Fruit fly (Drosophila melanogaster) whole organism, wandering third instar larva: Measurements from ENCODE around the gene Teh2.
A peak's percentile ranks its signal among the peaks of the same experiment; 100 is the strongest.

ENCODE experiments used
- Abd-B ChIP-seq: fragments of >200 bp; optimal IDR thresholded peaks from 2 replicates; lab custom pipeline; 2017; ENCODE audit warnings: missing biosample characterization, missing genetic modification characterization
- CG32264 ChIP-seq: fragments of 200-800 bp; sonication (Bioruptor generic); optimal IDR thresholded peaks from 2 replicates; lab custom pipeline; 2016; ENCODE audit warnings: missing biosample characterization, missing genetic modification characterization
- CG9705 ChIP-seq: fragments of 200-800 bp; sonication (Bioruptor generic); optimal IDR thresholded peaks from 2 replicates; lab custom pipeline; 2018; ENCODE audit warnings: missing biosample characterization, mild to moderate bottlenecking, missing genetic modification characterization
- CrebA ChIP-seq: fragments of 200-800 bp; sonication (Bioruptor generic); optimal IDR thresholded peaks from 2 replicates; lab custom pipeline; 2016; ENCODE audit warnings: missing biosample characterization, mild to moderate bottlenecking, missing genetic modification characterization, borderline replicate concordance
- Dfd ChIP-seq: fragments of >200 bp; optimal IDR thresholded peaks from 2 replicates; lab custom pipeline; 2017; ENCODE audit warnings: missing biosample characterization, missing genetic modification characterization
- Dif ChIP-seq: fragments of 200-275, 200-300 bp; sonication (Bioruptor generic); optimal IDR thresholded peaks from 2 replicates; lab custom pipeline; 2018; ENCODE audit warnings: missing biosample characterization, missing genetic modification characterization; ENCODE audit not compliant: partially characterized antibody
- GATAd ChIP-seq: sonication (Bioruptor generic); optimal IDR thresholded peaks from 2 replicates; lab custom pipeline; 2016; ENCODE audit warnings: missing biosample characterization, missing genetic modification characterization
- HLH106 ChIP-seq: fragments of 200-800 bp; optimal IDR thresholded peaks from 3 replicates; lab custom pipeline; 2019; ENCODE audit warnings: missing biosample characterization, mild to moderate bottlenecking, missing genetic modification characterization, moderate library complexity
- Hnf4 ChIP-seq: fragments of 200-800 bp; sonication (Bioruptor generic); optimal IDR thresholded peaks from 2 replicates; lab custom pipeline; 2016; ENCODE audit warnings: missing biosample characterization, mild to moderate bottlenecking, missing genetic modification characterization
- Hr78 ChIP-seq: fragments of >200 bp; optimal IDR thresholded peaks from 2 replicates; lab custom pipeline; 2017; ENCODE audit warnings: missing biosample characterization, missing genetic modification characterization
- Hr83 ChIP-seq: fragments of 200-300 bp; sonication (Bioruptor generic); optimal IDR thresholded peaks from 2 replicates; lab custom pipeline; 2016; ENCODE audit warnings: missing biosample characterization, mild to moderate bottlenecking, missing genetic modification characterization, moderate library complexity; ENCODE audit not compliant: poor library complexity, severe bottlenecking
- Jra ChIP-seq: sonication (Bioruptor generic); optimal IDR thresholded peaks from 2 replicates; lab custom pipeline; 2016; ENCODE audit warnings: missing biosample characterization, missing genetic modification characterization
- Mio ChIP-seq: sonication (Bioruptor generic); optimal IDR thresholded peaks from 2 replicates; lab custom pipeline; 2016; ENCODE audit warnings: missing biosample characterization, missing genetic modification characterization
- Myc ChIP-seq: fragments of >200 bp; optimal IDR thresholded peaks from 2 replicates; lab custom pipeline; 2017
- N ChIP-seq: fragments of >200 bp; optimal IDR thresholded peaks from 2 replicates; lab custom pipeline; 2018; ENCODE audit warnings: missing biosample characterization, missing external identifiers, missing genetic modification characterization
- OdsH ChIP-seq: fragments of 200-800 bp; sonication (Bioruptor generic); optimal IDR thresholded peaks from 2 replicates; lab custom pipeline; 2016; ENCODE audit warnings: missing biosample characterization, mild to moderate bottlenecking, missing genetic modification characterization
- Rel ChIP-seq, 2 experiments: fragments of 200-800 bp; sonication (Bioruptor generic) in 1 of 2; optimal IDR thresholded peaks; 2 replicates in 1 of 2; 3 replicates in 1 of 2; lab custom pipeline; 2016 to 2019; ENCODE audit warnings: mild to moderate bottlenecking in 2 of 2, missing biosample characterization in 2 of 2, missing genetic modification characterization in 2 of 2, moderate library complexity in 1 of 2
- Sp1 ChIP-seq: fragments of 200-800 bp; sonication (Bioruptor generic); optimal IDR thresholded peaks from 3 replicates; lab custom pipeline; 2019; ENCODE audit warnings: missing biosample characterization, mild to moderate bottlenecking, missing genetic modification characterization, moderate library complexity
- Vsx2 ChIP-seq: fragments of 200-300, 225-300 bp; sonication (Bioruptor generic); optimal IDR thresholded peaks from 2 replicates; lab custom pipeline; 2018; ENCODE audit warnings: missing biosample characterization, missing genetic modification characterization; ENCODE audit not compliant: partially characterized antibody
- br ChIP-seq: fragments of 200-800 bp; sonication (Bioruptor generic); optimal IDR thresholded peaks from 2 replicates; lab custom pipeline; 2016; ENCODE audit warnings: missing biosample characterization, missing genetic modification characterization
- brk ChIP-seq: fragments of 200-800 bp; sonication (Bioruptor generic); optimal IDR thresholded peaks from 2 replicates; lab custom pipeline; 2016; ENCODE audit warnings: missing biosample characterization, mild to moderate bottlenecking, missing genetic modification characterization
- dl ChIP-seq, 2 experiments: fragments of 175-275, 200-275 bp in 1 of 2; fragments of 200-275 bp in 1 of 2; sonication (Bioruptor generic); optimal IDR thresholded peaks; lab custom pipeline; 2018; ENCODE audit warnings: mild to moderate bottlenecking in 2 of 2, missing biosample characterization in 2 of 2, missing genetic modification characterization in 2 of 2, moderate library complexity in 2 of 2; ENCODE audit not compliant: partially characterized antibody in 2 of 2, insufficient read depth in 1 of 2
- dmrt93B ChIP-seq: fragments of 200-800 bp; sonication (Bioruptor generic); optimal IDR thresholded peaks from 2 replicates; lab custom pipeline; 2018; ENCODE audit warnings: missing biosample characterization, mild to moderate bottlenecking, missing genetic modification characterization
- dsf ChIP-seq: sonication (Bioruptor generic); optimal IDR thresholded peaks from 2 replicates; lab custom pipeline; 2016; ENCODE audit warnings: missing biosample characterization, missing genetic modification characterization, borderline replicate concordance
- ey ChIP-seq: fragments of 200-800 bp; sonication (Bioruptor generic); optimal IDR thresholded peaks from 2 replicates; lab custom pipeline; 2016; ENCODE audit warnings: missing biosample characterization, missing genetic modification characterization
- foxo ChIP-seq, 2 experiments: fragments of 200-800 bp; sonication (Bioruptor generic); optimal IDR thresholded peaks; 2 replicates in 1 of 2; 3 replicates in 1 of 2; lab custom pipeline; 2016 to 2017; ENCODE audit warnings: missing biosample characterization in 2 of 2, missing genetic modification characterization in 2 of 2
- fru ChIP-seq: fragments of 200-800 bp; sonication (Bioruptor generic); optimal IDR thresholded peaks from 3 replicates; lab custom pipeline; 2016; ENCODE audit warnings: missing biosample characterization, mild to moderate bottlenecking, missing genetic modification characterization
- h ChIP-seq: fragments of 200-800 bp; sonication (Bioruptor generic); optimal IDR thresholded peaks from 3 replicates; lab custom pipeline; 2016; ENCODE audit warnings: missing biosample characterization, mild to moderate bottlenecking, missing genetic modification characterization
- jim ChIP-seq: fragments of 175-275, 200-325 bp; sonication (Bioruptor generic); optimal IDR thresholded peaks from 2 replicates; lab custom pipeline; 2016; ENCODE audit warnings: missing biosample characterization, mild to moderate bottlenecking, missing genetic modification characterization
- lola ChIP-seq: fragments of >200 bp; optimal IDR thresholded peaks from 2 replicates; lab custom pipeline; 2017; ENCODE audit warnings: missing biosample characterization, missing genetic modification characterization
- pan ChIP-seq: fragments of >200 bp; optimal IDR thresholded peaks from 2 replicates; lab custom pipeline; 2017
- psq ChIP-seq: fragments of 200-800 bp; sonication (Bioruptor generic); optimal IDR thresholded peaks from 3 replicates; lab custom pipeline; 2017; ENCODE audit warnings: missing biosample characterization, mild to moderate bottlenecking, missing genetic modification characterization, moderate library complexity
- rgr ChIP-seq: fragments of 200-800 bp; sonication (Bioruptor generic); optimal IDR thresholded peaks from 3 replicates; lab custom pipeline; 2016; ENCODE audit warnings: missing biosample characterization, mild to moderate bottlenecking, missing genetic modification characterization
- sage ChIP-seq: fragments of 200-800 bp; sonication (Bioruptor generic); optimal IDR thresholded peaks from 2 replicates; lab custom pipeline; 2016; ENCODE audit warnings: missing biosample characterization, mild to moderate bottlenecking, missing genetic modification characterization
- sv ChIP-seq: fragments of 200-800 bp; sonication (Bioruptor generic); optimal IDR thresholded peaks from 3 replicates; lab custom pipeline; 2016; ENCODE audit warnings: missing biosample characterization, missing genetic modification characterization
- tai ChIP-seq: sonication (Bioruptor generic); optimal IDR thresholded peaks from 2 replicates; lab custom pipeline; 2016; ENCODE audit warnings: missing biosample characterization, missing genetic modification characterization
- usp ChIP-seq: fragments of >200 bp; optimal IDR thresholded peaks from 2 replicates; lab custom pipeline; 2017; ENCODE audit warnings: missing biosample characterization, missing genetic modification characterization
- woc ChIP-seq: sonication (Bioruptor generic); optimal IDR thresholded peaks from 2 replicates; lab custom pipeline; 2016; ENCODE audit warnings: missing biosample characterization, mild to moderate bottlenecking, missing genetic modification characterization

The Teh2 gene

dm6 chr3L:4228187-4228836 lies 40.5 kb upstream of the Teh2 start:
- peak; percentile 49 for TF ChIP-seq Mio (GFP tag; lab: Kevin White, UChicago)
- no peak for TF ChIP-seq Myc
- no peak for TF ChIP-seq CrebA (GFP tag; lab: Kevin White, UChicago)
- no peak for TF ChIP-seq Vsx2 (GFP tag; lab: Kevin White, UChicago)
- TF ChIP-seq dsf = peak; percentile 81
- TF ChIP-seq brk (GFP tag; lab: Kevin White, UChicago) = peak; percentile 84
- no peak for TF ChIP-seq dl (GFP tag; optimal IDR thresholded peaks at IDR 0.05; lab: Kevin White, UChicago; ENCODE audit: insufficient read depth in 1 of 2, partially characterized antibody in 2 of 2)
- TF ChIP-seq woc (GFP tag; lab: Kevin White, UChicago) = peak; percentile 90
- no peak for TF ChIP-seq Dif (GFP tag; lab: Kevin White, UChicago)
- peak; percentile 94 for TF ChIP-seq ey
- peak; percentile 77 for TF ChIP-seq tai (GFP tag; lab: Kevin White, UChicago)
- TF ChIP-seq GATAd (GFP tag; lab: Kevin White, UChicago) = peak; percentile 21
- TF ChIP-seq sage (GFP tag; lab: Kevin White, UChicago) = peak; percentile 88
- peak; percentile 92 for TF ChIP-seq rgr (GFP tag; lab: Kevin White, UChicago)
- no peak for TF ChIP-seq pan
- peak; percentile 84 for TF ChIP-seq sv
- peak; percentile 89 for TF ChIP-seq dmrt93B
- peak; percentile 94 for TF ChIP-seq Sp1 (GFP tag; lab: Kevin White, UChicago)
- peak; percentile 68 for TF ChIP-seq Hr83
- TF ChIP-seq OdsH (GFP tag; lab: Kevin White, UChicago) = peak; percentile 91
- no peak for TF ChIP-seq Dfd
- peak; percentile 29 to 95 for TF ChIP-seq foxo (GFP tag; optimal IDR thresholded peaks at IDR 0.05; lab: Kevin White, UChicago)
- no peak for TF ChIP-seq lola (GFP tag; lab: Kevin White, UChicago)
- TF ChIP-seq psq = peak; percentile 87
- peak; percentile 94 for TF ChIP-seq Jra (GFP tag; lab: Kevin White, UChicago)
- peak; percentile 96 for TF ChIP-seq h (GFP tag; lab: Kevin White, UChicago)
- no peak for TF ChIP-seq jim
- no peak for TF ChIP-seq Abd-B (GFP tag; lab: Kevin White, UChicago)
- TF ChIP-seq Hr78 (GFP tag; lab: Kevin White, UChicago) = no peak
- TF ChIP-seq usp (GFP tag; lab: Kevin White, UChicago) = no peak
- TF ChIP-seq N (GFP tag; lab: Kevin White, UChicago) = no peak
- peak; percentile 97 for TF ChIP-seq br (GFP tag; lab: Kevin White, UChicago)
- peak; percentile 50 for TF ChIP-seq Rel (GFP tag; optimal IDR thresholded peaks at IDR 0.05; lab: Kevin White, UChicago)
- peak; percentile 82 for TF ChIP-seq Rel (tag; optimal IDR thresholded peaks at IDR 0.05; lab: Kevin White, UChicago)
- peak; percentile 95 for TF ChIP-seq CG9705 (GFP tag; lab: Kevin White, UChicago)
- TF ChIP-seq HLH106 (tag; lab: Kevin White, UChicago) = peak; percentile 96
- TF ChIP-seq fru (GFP tag; lab: Kevin White, UChicago) = peak; percentile 97
- peak; percentile 94 for TF ChIP-seq Hnf4 (GFP tag; lab: Kevin White, UChicago)
- peak; percentile 90 for TF ChIP-seq CG32264

DNA sequence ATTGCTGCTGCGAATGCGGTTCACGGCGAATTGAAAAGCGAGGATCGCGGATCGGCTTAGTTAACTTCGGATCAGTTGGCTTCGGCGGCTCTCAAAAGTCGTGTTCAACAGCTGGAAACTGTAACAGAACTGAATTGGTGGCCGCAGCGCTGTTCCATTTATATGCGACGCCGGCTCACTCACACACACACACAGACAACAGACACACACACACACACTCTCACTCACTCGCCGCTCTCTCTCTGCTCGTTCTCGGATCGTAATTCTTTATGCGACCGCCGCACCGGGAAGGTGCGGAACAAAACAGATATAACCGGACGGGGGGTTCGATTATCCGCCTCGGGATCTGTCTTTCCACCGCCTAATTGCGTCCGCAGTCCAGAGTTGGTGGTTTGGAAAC lies 39.3 kb upstream of the Teh2 start, which contains the start of gene CG46460:
TSS of gene CG46460 (minus strand) at position 139 of the 400 bp plus-strand sequence.
- TF ChIP-seq N (GFP tag; lab: Kevin White, UChicago) = peak; percentile 33
- TF ChIP-seq Myc = no peak
- TF ChIP-seq Jra (GFP tag; lab: Kevin White, UChicago) = no peak
- TF ChIP-seq Sp1 (GFP tag; lab: Kevin White, UChicago) = no peak
- TF ChIP-seq foxo (GFP tag; optimal IDR thresholded peaks at IDR 0.05; lab: Kevin White, UChicago) = peak in 1 of 2 experiments; percentile 47
- TF ChIP-seq Hnf4 (GFP tag; lab: Kevin White, UChicago) = peak; percentile 40
- peak; percentile 13 for TF ChIP-seq dmrt93B
- no peak for TF ChIP-seq brk (GFP tag; lab: Kevin White, UChicago)
- no peak for TF ChIP-seq jim
- TF ChIP-seq CrebA (GFP tag; lab: Kevin White, UChicago) = no peak
- TF ChIP-seq dl (GFP tag; optimal IDR thresholded peaks at IDR 0.05; lab: Kevin White, UChicago; ENCODE audit: insufficient read depth in 1 of 2, partially characterized antibody in 2 of 2) = peak in 1 of 2 experiments; percentile 14
- TF ChIP-seq Vsx2 (GFP tag; lab: Kevin White, UChicago) = no peak
- TF ChIP-seq Rel (GFP tag; optimal IDR thresholded peaks at IDR 0.05; lab: Kevin White, UChicago) = no peak
- peak; percentile 58 for TF ChIP-seq Rel (tag; optimal IDR thresholded peaks at IDR 0.05; lab: Kevin White, UChicago)
- no peak for TF ChIP-seq sage (GFP tag; lab: Kevin White, UChicago)
- peak; percentile 26 for TF ChIP-seq rgr (GFP tag; lab: Kevin White, UChicago)
- TF ChIP-seq lola (GFP tag; lab: Kevin White, UChicago) = no peak
- TF ChIP-seq Hr83 = peak; percentile 28
- TF ChIP-seq psq = no peak
- TF ChIP-seq fru (GFP tag; lab: Kevin White, UChicago) = peak; percentile 38
- TF ChIP-seq CG9705 (GFP tag; lab: Kevin White, UChicago) = no peak
- TF ChIP-seq usp (GFP tag; lab: Kevin White, UChicago) = no peak
- peak; percentile 25 for TF ChIP-seq Dif (GFP tag; lab: Kevin White, UChicago)
- no peak for TF ChIP-seq sv
- peak; percentile 31 for TF ChIP-seq h (GFP tag; lab: Kevin White, UChicago)
- no peak for TF ChIP-seq Hr78 (GFP tag; lab: Kevin White, UChicago)
- TF ChIP-seq, all 38 proteins: peak for 11
